Fruit fly (Drosophila melanogaster) whole organism, adult: ENCODE measurements around the gene CG18493.

Source experiments
- CG11617 ChIP-seq: fragments of 200-800 bp; sonication (Bioruptor generic); optimal IDR thresholded peaks from 2 replicates; lab custom pipeline; 2017; ENCODE audit warnings: mild to moderate bottlenecking, missing biosample characterization, missing genetic modification reagents, missing genetic modification characterization
- CG1620 ChIP-seq: fragments of 200-800 bp; sonication (Bioruptor generic); optimal IDR thresholded peaks from 2 replicates; lab custom pipeline; 2016; ENCODE audit warnings: missing biosample characterization, missing genetic modification characterization
- CG33017 ChIP-seq: fragments of 200-800 bp; sonication (Bioruptor generic); optimal IDR thresholded peaks from 2 replicates; lab custom pipeline; 2018; ENCODE audit warnings: missing biosample characterization, mild to moderate bottlenecking, missing genetic modification characterization, moderate library complexity
- CG7045 ChIP-seq: fragments of 200-800 bp; sonication (Bioruptor generic); optimal IDR thresholded peaks from 2 replicates; lab custom pipeline; 2017; ENCODE audit warnings: missing biosample characterization, mild to moderate bottlenecking, missing genetic modification characterization
- Clk ChIP-seq: fragments of 200-800 bp; sonication (Bioruptor generic); optimal IDR thresholded peaks from 2 replicates; lab custom pipeline; 2017; ENCODE audit warnings: missing biosample characterization, missing genetic modification characterization
- bab1 ChIP-seq: fragments of 200-800 bp; sonication (Bioruptor generic); optimal IDR thresholded peaks from 3 replicates; lab custom pipeline; 2019; ENCODE audit warnings: missing biosample characterization, mild to moderate bottlenecking, missing genetic modification characterization, moderate library complexity
- kay ChIP-seq: fragments of 200-800 bp; sonication (Bioruptor generic); peaks from one replicate; lab custom pipeline; 2016; ENCODE audit warnings: missing biosample characterization, missing genetic modification characterization, borderline replicate concordance
- pad ChIP-seq: fragments of 200-800 bp; sonication (Bioruptor generic); optimal IDR thresholded peaks from 3 replicates; lab custom pipeline; 2017; ENCODE audit warnings: missing biosample characterization, missing genetic modification characterization, mild to moderate bottlenecking, moderate library complexity, missing genetic modification reagents
- tj ChIP-seq: fragments of 200-800 bp; sonication (Bioruptor generic); optimal IDR thresholded peaks from 3 replicates; lab custom pipeline; 2017; ENCODE audit warnings: missing biosample characterization, mild to moderate bottlenecking, missing genetic modification characterization, moderate library complexity
- toe ChIP-seq: fragments of 200-800 bp; sonication (Bioruptor generic); optimal IDR thresholded peaks from 2 replicates; lab custom pipeline; 2016; ENCODE audit warnings: missing biosample characterization, missing genetic modification characterization

DNA sequence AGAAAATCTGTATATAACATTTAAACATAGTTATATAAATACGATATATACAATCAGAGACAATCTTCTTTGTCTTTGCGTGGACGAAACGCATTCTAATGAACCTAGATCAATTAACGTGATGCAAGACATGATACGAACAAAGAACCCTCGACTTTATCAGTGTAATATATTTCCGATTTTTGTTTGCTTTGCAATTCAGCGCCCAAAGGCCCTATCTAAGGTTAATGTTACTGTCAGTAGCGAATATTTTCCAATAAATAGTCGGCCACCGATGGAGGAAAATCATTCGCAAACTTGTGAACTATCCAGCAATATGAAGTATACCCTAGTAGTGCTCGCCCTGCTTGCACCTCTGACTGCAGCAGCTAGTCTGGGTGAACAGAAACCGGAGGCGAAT, 3.0 kb downstream of the CG18493 start, which contains the start of gene CG3739:
- TF ChIP-seq pad (GFP tag; lab: Kevin White, UChicago) = no peak
- no peak for TF ChIP-seq CG1620 (GFP tag; lab: Kevin White, UChicago)
- TF ChIP-seq Clk = no peak
- no peak for TF ChIP-seq tj (GFP tag; lab: Kevin White, UChicago)
- no peak for TF ChIP-seq CG7045 (GFP tag; lab: Kevin White, UChicago)
- no peak for TF ChIP-seq kay (GFP tag; lab: Kevin White, UChicago)
- TF ChIP-seq CG11617 (GFP tag; lab: Kevin White, UChicago) = no peak
- no peak for TF ChIP-seq toe (GFP tag; lab: Kevin White, UChicago)
- TF ChIP-seq bab1 (GFP tag; lab: Kevin White, UChicago) = no peak
- no peak for TF ChIP-seq CG33017 (tag; lab: Kevin White, UChicago)
